Worm (Caenorhabditis elegans) whole organism, dauer: ENCODE results near the gene ubc-24.

Experiments
- unc-62 ChIP-seq: sonication (generic microtip); optimal IDR thresholded peaks from 2 replicates; lab custom pipeline; 2017; ENCODE audit warnings: missing biosample characterization, missing genetic modification reagents, missing genetic modification characterization

ubc-24 gene

ce11 chrII:8405303-8405702, at the start of gene ubc-24:
Gene ubc-24 (plus strand): TSS chrII:8405603.
- no peak for TF ChIP-seq unc-62

ce11 chrII:8358466-8358865, 46.9 kb upstream of the ubc-24 start:
- no peak for TF ChIP-seq unc-62

ce11 chrII:8359350-8359749, 46.1 kb upstream of the ubc-24 start, which contains the start of gene col-77:
Gene col-77 (minus strand): TSS chrII:8359381.
- TF ChIP-seq unc-62 = no peak

ce11 chrII:8360453-8360852, 45.0 kb upstream of the ubc-24 start, which contains the start of gene M195.2:
Gene M195.2 (plus strand): TSS chrII:8360753.
- TF ChIP-seq unc-62 = no peak

ce11 chrII:8369059-8369458, 36.3 kb upstream of the ubc-24 start, which contains the start of gene amt-3:
Gene amt-3 (minus strand): TSS chrII:8369159.
- TF ChIP-seq unc-62 = no peak

- TF ChIP-seq unc-62 = no peak
Observed at ce11 chrII:8370194-8370593, 35.2 kb upstream of the ubc-24 start.

- TF ChIP-seq unc-62 = no peak
Observed at ce11 chrII:8377722-8378121, 27.7 kb upstream of the ubc-24 start.

- no peak for TF ChIP-seq unc-62
Observed at ce11 chrII:8380188-8380587, 25.2 kb upstream of the ubc-24 start.

ce11 chrII:8381197-8381596, 24.2 kb upstream of the ubc-24 start, which contains the start of gene F49E12.12:
Gene F49E12.12 (plus strand): TSS chrII:8381497.
- TF ChIP-seq unc-62 = no peak

ce11 chrII:8382880-8383279, 22.5 kb upstream of the ubc-24 start:
- TF ChIP-seq unc-62 = no peak

- TF ChIP-seq unc-62 = no peak
Observed at ce11 chrII:8384344-8384743, 21.1 kb upstream of the ubc-24 start.

ce11 chrII:8385561-8385960, 19.8 kb upstream of the ubc-24 start:
- no peak for TF ChIP-seq unc-62

- TF ChIP-seq unc-62 = no peak
Observed at ce11 chrII:8386897-8387296, 18.5 kb upstream of the ubc-24 start.

- no peak for TF ChIP-seq unc-62
Observed at ce11 chrII:8388001-8388513, 17.3 kb upstream of the ubc-24 start, which contains the start of gene drd-1. Gene drd-1 (plus strand): TSS chrII:8388051.

- no peak for TF ChIP-seq unc-62
Observed at ce11 chrII:8390751-8391150, 14.7 kb upstream of the ubc-24 start, which contains the start of gene F49E12.10. Gene F49E12.10 (plus strand): TSS chrII:8391051.

ce11 chrII:8392215-8392614, 13.2 kb upstream of the ubc-24 start:
- no peak for TF ChIP-seq unc-62

- TF ChIP-seq unc-62 = no peak
Observed at ce11 chrII:8394205-8394604, 11.2 kb upstream of the ubc-24 start, which contains the start of gene F49E12.8. Gene F49E12.8 (minus strand): TSS chrII:8394305.

ce11 chrII:8396041-8396440, 9.4 kb upstream of the ubc-24 start, which contains the start of gene F49E12.7:
Gene F49E12.7 (minus strand): TSS chrII:8396141.
- TF ChIP-seq unc-62 = no peak

ce11 chrII:8399064-8399463, 6.3 kb upstream of the ubc-24 start, which contains the start of gene dod-23:
Gene dod-23 (minus strand): TSS chrII:8399164.
- no peak for TF ChIP-seq unc-62
